Worm (Caenorhabditis elegans) whole organism, L4 larva: ENCODE data around the gene col-186.

Experiments
- F49E8.2 ChIP-seq: sonication (generic microtip); optimal IDR thresholded peaks from 2 replicates; lab custom pipeline; 2016; ENCODE audit warnings: missing compliant biosample characterization, mild to moderate bottlenecking, missing genetic modification characterization, borderline replicate concordance
- Y5F2A.4 ChIP-seq: fragments of 200-800 bp; sonication (Bioruptor generic); optimal IDR thresholded peaks from 2 replicates; lab custom pipeline; 2018; ENCODE audit warnings: mild to moderate bottlenecking, missing genetic modification characterization, missing compliant biosample characterization
- ceh-20 ChIP-seq: fragments of 200-800 bp; sonication (Bioruptor generic); IDR thresholded peaks from 2 replicates; pipeline ENCODE4 v1.3.6; 2022; ENCODE audit warnings: missing genetic modification reagents, missing genetic modification characterization, missing compliant biosample characterization
- daf-12 ChIP-seq: fragments of 150-350 bp; optimal IDR thresholded peaks from 2 replicates; lab custom pipeline; 2014; ENCODE audit warnings: missing biosample characterization, missing genetic modification reagents, missing genetic modification characterization
- fkh-10 ChIP-seq: fragments of 150-350 bp; optimal IDR thresholded peaks from 2 replicates; lab custom pipeline; 2014; ENCODE audit warnings: missing biosample characterization, missing genetic modification reagents, missing genetic modification characterization
- hlh-11 ChIP-seq: fragments of 200-800 bp; sonication (Bioruptor generic); optimal IDR thresholded peaks from 2 replicates; lab custom pipeline; 2018; ENCODE audit warnings: mild to moderate bottlenecking, missing genetic modification characterization, missing compliant biosample characterization
- lin-15B ChIP-seq: fragments of 150-350 bp; sonication (generic microtip); optimal IDR thresholded peaks from 3 replicates; lab custom pipeline; 2014; ENCODE audit warnings: missing biosample characterization, missing genetic modification characterization
- nhr-42 ChIP-seq: fragments of 200-800 bp; sonication (Bioruptor generic); IDR thresholded peaks from 2 replicates; pipeline ENCODE4 v1.3.6; 2022; ENCODE audit warnings: missing genetic modification characterization, missing compliant biosample characterization
- nhr-76 ChIP-seq: fragments of 150-350 bp; optimal IDR thresholded peaks from 2 replicates; lab custom pipeline; 2014; ENCODE audit warnings: missing biosample characterization, missing genetic modification characterization
- sdz-12 ChIP-seq: fragments of 200-800 bp; sonication (Bioruptor generic); optimal IDR thresholded peaks from 2 replicates; lab custom pipeline; 2018; ENCODE audit warnings: mild to moderate bottlenecking, missing genetic modification characterization, missing compliant biosample characterization
- snpc-4 ChIP-seq: fragments of 150-350 bp; optimal IDR thresholded peaks from 2 replicates; lab custom pipeline; 2014; ENCODE audit warnings: missing biosample characterization, missing genetic modification characterization
- unc-130 ChIP-seq: sonication (generic microtip); optimal IDR thresholded peaks from 2 replicates; lab custom pipeline; 2016; ENCODE audit warnings: missing genetic modification reagents, missing genetic modification characterization, missing compliant biosample characterization
- zfp-2 ChIP-seq: sonication (generic microtip); optimal IDR thresholded peaks from 2 replicates; lab custom pipeline; 2016; ENCODE audit warnings: mild to moderate bottlenecking, missing genetic modification characterization, missing compliant biosample characterization
- zip-2 ChIP-seq: fragments of 150-350 bp; optimal IDR thresholded peaks from 2 replicates; lab custom pipeline; 2014; ENCODE audit warnings: missing biosample characterization, missing genetic modification characterization

- no peak for TF ChIP-seq lin-15B (tag; lab: Kevin White, UChicago)
- no peak for TF ChIP-seq daf-12 (tag; lab: Kevin White, UChicago)
- no peak for TF ChIP-seq fkh-10
- no peak for TF ChIP-seq Y5F2A.4 (GFP tag; lab: Kevin White, UChicago)
- TF ChIP-seq F49E8.2 (tag; lab: Kevin White, UChicago), result no peak
- TF ChIP-seq snpc-4 (tag; lab: Kevin White, UChicago), result no peak
- no peak for TF ChIP-seq zip-2 (tag; lab: Kevin White, UChicago)
- no peak for TF ChIP-seq nhr-76 (tag; lab: Kevin White, UChicago)
- no peak for TF ChIP-seq hlh-11 (tag; lab: Kevin White, UChicago)
- no peak for TF ChIP-seq unc-130
- TF ChIP-seq zfp-2 (tag; lab: Kevin White, UChicago), result no peak
- TF ChIP-seq nhr-42, result no peak
- TF ChIP-seq ceh-20 (GFP tag; lab: Robert Waterston, UW), result no peak
- no peak for TF ChIP-seq sdz-12 (GFP tag; lab: Kevin White, UChicago)
These were observed 13.4 kb upstream of the col-186 start for ce11 chrX:15937854-15938253.
